Worm (Caenorhabditis elegans) whole organism, L4 larva: ENCODE results near the gene F55C12.4.

Experiments
- T26A8.4 ChIP-seq: fragments of 200-800 bp; sonication (Bioruptor generic); IDR thresholded peaks from 2 replicates; pipeline ENCODE4 v1.3.6; 2022; ENCODE audit warnings: missing genetic modification characterization, missing compliant biosample characterization
- ZK546.5 ChIP-seq, 2 experiments: sonication (generic microtip); optimal IDR thresholded peaks; 2 replicates each; lab custom pipeline; 2017; ENCODE audit warnings: missing biosample characterization in 2 of 2, missing genetic modification characterization in 2 of 2
- aha-1 ChIP-seq: fragments of 150-350 bp; peaks from one replicate; lab custom pipeline; 2014; ENCODE audit warnings: missing biosample characterization, missing genetic modification characterization
- ama-1 ChIP-seq: fragments of 150-350 bp; optimal IDR thresholded peaks from 2 replicates; lab custom pipeline; 2014; ENCODE audit warnings: inconsistent platforms, mixed read lengths
- ceh-82 ChIP-seq: sonication (generic microtip); optimal IDR thresholded peaks from 2 replicates; lab custom pipeline; 2017; ENCODE audit warnings: missing biosample characterization, missing genetic modification characterization
- dpl-1 ChIP-seq: fragments of 150-350 bp; optimal IDR thresholded peaks from 2 replicates; lab custom pipeline; 2014; ENCODE audit warnings: missing biosample characterization, missing genetic modification reagents, missing genetic modification characterization
- jun-1 ChIP-seq: fragments of 150-350 bp; optimal IDR thresholded peaks from 2 replicates; lab custom pipeline; 2014; ENCODE audit warnings: missing biosample characterization, missing genetic modification reagents, missing genetic modification characterization
- lin-39 ChIP-seq: fragments of 150-350 bp; optimal IDR thresholded peaks from 2 replicates; lab custom pipeline; 2014; ENCODE audit warnings: missing biosample characterization, missing genetic modification reagents, missing genetic modification characterization
- mep-1 ChIP-seq: fragments of 150-350 bp; sonication (generic microtip); optimal IDR thresholded peaks from 3 replicates; lab custom pipeline; 2014; ENCODE audit warnings: missing biosample characterization, missing genetic modification characterization
- nhr-237 ChIP-seq: sonication (generic microtip); optimal IDR thresholded peaks from 2 replicates; lab custom pipeline; 2017; ENCODE audit warnings: missing biosample characterization, missing genetic modification characterization
- nhr-28 ChIP-seq: fragments of 150-350 bp; optimal IDR thresholded peaks from 2 replicates; lab custom pipeline; 2014; ENCODE audit warnings: missing biosample characterization, missing genetic modification characterization
- snpc-4 ChIP-seq: fragments of 150-350 bp; optimal IDR thresholded peaks from 2 replicates; lab custom pipeline; 2014; ENCODE audit warnings: missing biosample characterization, missing genetic modification characterization
- unc-62 ChIP-seq, 3 experiments: fragments of 150-350 bp in 1 of 3; sonication (generic microtip); optimal IDR thresholded peaks in 2 of 3; peaks in 1 of 3; 1 replicate in 1 of 3; 2 replicates in 2 of 3; lab custom pipeline; 2014 to 2017; ENCODE audit warnings: missing biosample characterization in 3 of 3, missing genetic modification characterization in 3 of 3, missing genetic modification reagents in 3 of 3, missing genotype in 1 of 3

DNA sequence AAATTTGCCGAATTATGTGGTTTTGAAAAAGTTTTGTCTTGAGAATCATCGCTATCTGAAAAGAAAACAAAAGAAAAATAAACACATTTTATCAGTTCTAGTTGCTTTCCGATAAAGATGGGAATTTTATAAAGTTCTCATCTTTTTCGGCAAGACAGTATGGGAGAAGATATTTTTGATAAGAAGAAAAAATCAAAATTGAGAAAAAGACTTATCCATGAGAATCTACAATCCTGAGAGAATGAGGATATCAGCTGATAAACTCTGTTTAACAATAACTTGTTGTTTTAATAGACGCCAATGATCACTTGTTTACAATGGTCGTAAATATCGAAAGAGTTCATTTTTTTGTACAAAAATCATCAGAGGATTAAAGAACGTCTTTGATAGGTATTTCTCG, 17.8 kb upstream of the F55C12.4 start, which contains the start of gene F55C12.6:
- TF ChIP-seq nhr-28 (tag; lab: Kevin White, UChicago) (no peak), ZK546.5 (tag; optimal IDR thresholded peaks at IDR 0.05; lab: Kevin White, UChicago) (no peak), mep-1 (tag; lab: Kevin White, UChicago) (no peak), aha-1 (no peak), dpl-1 (GFP tag; lab: Kevin White, UChicago) (no peak), nhr-237 (tag; lab: Kevin White, UChicago) (no peak), ama-1 (no peak), ceh-82 (no peak), snpc-4 (tag; lab: Kevin White, UChicago) (no peak), lin-39 (no peak), T26A8.4 (GFP tag; lab: Robert Waterston, UW) (no peak), jun-1 (tag; lab: Kevin White, UChicago) (no peak), unc-62 (GFP tag; optimal IDR thresholded peaks at IDR 0.05 in 1 of 2; lab: Kevin White, UChicago) (no peak), unc-62 (tag; optimal IDR thresholded peaks at IDR 0.05; lab: Kevin White, UChicago) (no peak)
